Worm (Caenorhabditis elegans): ENCODE results near the gene F52D2.7.

DNA sequence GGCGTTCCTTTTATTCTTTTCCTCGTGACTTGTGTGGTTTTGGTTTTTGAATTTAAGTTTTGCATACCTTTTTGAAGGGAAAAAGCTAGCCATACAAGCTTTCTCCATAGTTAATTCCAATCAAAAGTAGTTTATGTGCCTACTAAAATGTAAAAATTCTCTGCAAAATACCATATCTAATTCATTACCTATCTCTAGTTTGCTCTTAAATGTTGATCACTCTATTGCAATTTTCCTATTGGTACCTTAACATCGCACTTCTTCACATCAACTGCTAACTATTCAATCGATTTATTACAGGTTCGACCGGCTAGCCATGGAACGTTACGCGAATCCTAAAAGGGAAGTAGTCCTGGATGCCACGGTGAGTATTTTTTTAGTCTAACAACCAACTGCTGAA is at the start of gene F52D2.7:
- TF ChIP-seq snpc-4 (tag; optimal IDR thresholded peaks at IDR 0.05) (no peak), egl-27 (tag; optimal IDR thresholded peaks at IDR 0.05) (no peak), ztf-11 (tag; optimal IDR thresholded peaks at IDR 0.05) (no peak)

Measured in whole organism, L4 larva.